Fruit fly (Drosophila melanogaster): ENCODE measurements around the gene Jhbp16.

Gene Jhbp16

dm6 chr3R:21704439-21704838 lies 40.2 kb downstream of the Jhbp16 start:
- no peak for TF ChIP-seq h (optimal IDR thresholded peaks at IDR 0.05)
- no peak for TF ChIP-seq Sin3A (optimal IDR thresholded peaks at IDR 0.05)
- no peak for TF ChIP-seq psq (optimal IDR thresholded peaks at IDR 0.05)
- no peak for TF ChIP-seq ttk (optimal IDR thresholded peaks at IDR 0.05)
- no peak for TF ChIP-seq Myc (optimal IDR thresholded peaks at IDR 0.05)
- TF ChIP-seq insv (optimal IDR thresholded peaks at IDR 0.05), result no peak

Measured in Kc167 (cell line).